Worm (Caenorhabditis elegans) whole organism, L3 larva: ENCODE results near the gene twk-4.

ENCODE experiments used
- aly-2 ChIP-seq: fragments of 150-350 bp; optimal IDR thresholded peaks from 2 replicates; lab custom pipeline; 2014; ENCODE audit warnings: missing biosample characterization, missing genetic modification characterization
- ama-1 ChIP-seq: fragments of 150-350 bp; optimal IDR thresholded peaks from 2 replicates; lab custom pipeline; 2018
- ceh-16 ChIP-seq: sonication (generic microtip); optimal IDR thresholded peaks from 2 replicates; lab custom pipeline; 2017; ENCODE audit warnings: missing biosample characterization, missing genetic modification characterization
- ceh-82 ChIP-seq: fragments of 150-350 bp; optimal IDR thresholded peaks from 2 replicates; lab custom pipeline; 2014; ENCODE audit warnings: missing biosample characterization, missing genetic modification characterization
- ceh-9 ChIP-seq: sonication (generic microtip); optimal IDR thresholded peaks from 2 replicates; lab custom pipeline; 2018; ENCODE audit warnings: missing biosample characterization, missing genetic modification characterization
- egl-27 ChIP-seq: sonication (generic microtip); optimal IDR thresholded peaks from 4 replicates; lab custom pipeline; 2017; ENCODE audit warnings: missing biosample characterization, missing genetic modification reagents, missing genetic modification characterization
- egl-5 ChIP-seq: fragments of 150-350 bp; optimal IDR thresholded peaks from 2 replicates; lab custom pipeline; 2017; ENCODE audit warnings: missing biosample characterization, missing genetic modification reagents, missing genetic modification characterization, inconsistent platforms
- elt-1 ChIP-seq: fragments of 150-350 bp; optimal IDR thresholded peaks from 2 replicates; lab custom pipeline; 2014; ENCODE audit warnings: missing biosample characterization, missing genetic modification characterization
- elt-2 ChIP-seq: sonication (generic microtip); optimal IDR thresholded peaks from 2 replicates; lab custom pipeline; 2016; ENCODE audit warnings: missing genetic modification reagents, mild to moderate bottlenecking, missing genetic modification characterization, missing compliant biosample characterization
- elt-3 ChIP-seq, 3 experiments: fragments of 150-350 bp in 1 of 3; sonication (generic microtip) in 2 of 3; optimal IDR thresholded peaks; 2 replicates in 2 of 3; 4 replicates in 1 of 3; lab custom pipeline; 2014 to 2017; ENCODE audit warnings: missing biosample characterization in 3 of 3, missing genetic modification characterization in 3 of 3
- fkh-10 ChIP-seq: sonication (generic microtip); optimal IDR thresholded peaks from 2 replicates; lab custom pipeline; 2017; ENCODE audit warnings: missing biosample characterization, missing genetic modification reagents, missing genetic modification characterization
- fkh-2 ChIP-seq: fragments of 150-350 bp; optimal IDR thresholded peaks from 2 replicates; lab custom pipeline; 2014; ENCODE audit warnings: missing biosample characterization, missing genetic modification reagents, missing genetic modification characterization
- fos-1 ChIP-seq: fragments of 150-350 bp; optimal IDR thresholded peaks from 2 replicates; lab custom pipeline; 2014; ENCODE audit warnings: missing biosample characterization, missing genetic modification characterization
- hmg-11 ChIP-seq: sonication (generic microtip); optimal IDR thresholded peaks from 2 replicates; lab custom pipeline; 2016; ENCODE audit warnings: missing genetic modification characterization, missing compliant biosample characterization
- jun-1 ChIP-seq: fragments of 150-350 bp; optimal IDR thresholded peaks from 2 replicates; lab custom pipeline; 2014; ENCODE audit warnings: missing biosample characterization, missing genetic modification reagents, missing genetic modification characterization
- lin-15B ChIP-seq: fragments of 150-350 bp; optimal IDR thresholded peaks from 2 replicates; lab custom pipeline; 2014; ENCODE audit warnings: missing biosample characterization, missing genetic modification characterization
- lin-39 ChIP-seq: fragments of 150-350 bp; optimal IDR thresholded peaks from 2 replicates; lab custom pipeline; 2018; ENCODE audit warnings: missing biosample characterization, missing genetic modification reagents, missing genetic modification characterization
- lsy-12 ChIP-seq: sonication (generic microtip); optimal IDR thresholded peaks from 2 replicates; lab custom pipeline; 2016; ENCODE audit warnings: mild to moderate bottlenecking, missing genetic modification characterization, missing compliant biosample characterization
- mml-1 ChIP-seq: fragments of 150-350 bp; sonication (generic microtip); optimal IDR thresholded peaks from 3 replicates; lab custom pipeline; 2014; ENCODE audit warnings: missing biosample characterization, missing genetic modification characterization
- nfya-1 ChIP-seq: sonication (generic microtip); optimal IDR thresholded peaks from 2 replicates; lab custom pipeline; 2017; ENCODE audit warnings: missing genetic modification characterization, mild to moderate bottlenecking, missing compliant biosample characterization, antibody characterized with exemption, moderate library complexity; ENCODE audit not compliant: insufficient read depth
- nhr-11 ChIP-seq: fragments of 150-350 bp; optimal IDR thresholded peaks from 2 replicates; lab custom pipeline; 2014; ENCODE audit warnings: missing biosample characterization, missing genetic modification characterization
- nhr-237 ChIP-seq: fragments of 150-350 bp; optimal IDR thresholded peaks from 2 replicates; lab custom pipeline; 2014; ENCODE audit warnings: missing biosample characterization, missing genetic modification characterization
- nhr-28 ChIP-seq: fragments of 150-350 bp; optimal IDR thresholded peaks from 2 replicates; lab custom pipeline; 2014; ENCODE audit warnings: missing biosample characterization, missing genetic modification characterization
- nhr-43 ChIP-seq: sonication (generic microtip); optimal IDR thresholded peaks from 2 replicates; lab custom pipeline; 2016; ENCODE audit warnings: mild to moderate bottlenecking, missing genetic modification characterization, missing compliant biosample characterization; ENCODE audit not compliant: poor library complexity, severe bottlenecking
- nhr-67 ChIP-seq: fragments of 150-350 bp; optimal IDR thresholded peaks from 2 replicates; lab custom pipeline; 2014; ENCODE audit warnings: missing biosample characterization, missing genetic modification characterization
- nhr-77 ChIP-seq: fragments of 150-350 bp; optimal IDR thresholded peaks from 2 replicates; lab custom pipeline; 2014; ENCODE audit warnings: missing biosample characterization, missing genetic modification characterization
- pha-4 ChIP-seq: fragments of 150-350 bp; optimal IDR thresholded peaks from 2 replicates; lab custom pipeline; 2014; ENCODE audit warnings: missing biosample characterization, missing genetic modification reagents, missing genetic modification characterization
- pqm-1 ChIP-seq: fragments of 150-350 bp; optimal IDR thresholded peaks from 2 replicates; lab custom pipeline; 2017; ENCODE audit warnings: missing biosample characterization, missing genetic modification characterization, inconsistent platforms
- sea-2 ChIP-seq: fragments of 150-350 bp; sonication (generic microtip); optimal IDR thresholded peaks from 4 replicates; lab custom pipeline; 2014; ENCODE audit warnings: missing biosample characterization, missing genetic modification reagents, missing genetic modification characterization
- skn-1 ChIP-seq: fragments of 150-350 bp; optimal IDR thresholded peaks from 2 replicates; lab custom pipeline; 2014; ENCODE audit warnings: missing biosample characterization, missing genetic modification characterization
- snpc-4 ChIP-seq: fragments of 150-350 bp; optimal IDR thresholded peaks from 2 replicates; lab custom pipeline; 2014; ENCODE audit warnings: missing biosample characterization, missing genetic modification characterization
- tbx-2 ChIP-seq: sonication (generic microtip); optimal IDR thresholded peaks from 2 replicates; lab custom pipeline; 2016; ENCODE audit warnings: mild to moderate bottlenecking, missing genetic modification characterization, missing compliant biosample characterization
- unc-39 ChIP-seq: sonication (generic microtip); optimal IDR thresholded peaks from 4 replicates; lab custom pipeline; 2017; ENCODE audit warnings: missing biosample characterization, missing genetic modification characterization
- zag-1 ChIP-seq: fragments of 150-350 bp; optimal IDR thresholded peaks from 2 replicates; lab custom pipeline; 2014; ENCODE audit warnings: missing biosample characterization, missing genetic modification characterization
- ztf-11 ChIP-seq: fragments of 150-350 bp; optimal IDR thresholded peaks from 2 replicates; lab custom pipeline; 2014; ENCODE audit warnings: missing biosample characterization, missing genetic modification characterization

twk-4 gene

DNA sequence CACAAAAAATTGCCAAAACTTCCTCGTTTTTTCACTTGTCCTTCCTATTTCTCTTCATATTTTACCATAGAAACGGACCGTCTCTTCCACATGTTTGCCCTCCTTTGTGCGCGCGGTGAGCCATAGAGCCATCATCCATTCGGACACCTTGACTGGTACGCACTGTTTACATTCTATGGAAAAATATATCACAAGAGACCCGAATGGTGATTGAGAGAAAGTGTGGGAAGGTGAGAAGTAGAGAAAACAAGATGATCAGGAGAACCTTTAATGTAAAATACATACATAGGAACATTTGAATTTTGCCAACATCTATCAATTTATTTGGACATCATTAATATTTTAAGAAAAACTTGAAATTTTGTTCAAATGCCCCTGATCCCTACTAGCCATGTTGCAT lies 8.2 kb downstream of the twk-4 start:
- no peak for TF ChIP-seq fos-1 (tag; lab: Kevin White, UChicago)
- no peak for TF ChIP-seq ceh-82
- TF ChIP-seq pha-4: peak; percentile 95

ce11 chrII:9181155-9181554 lies 12.9 kb downstream of the twk-4 start:
- TF ChIP-seq ztf-11 (tag; lab: Kevin White, UChicago) (no peak), fkh-10 (GFP tag; lab: Kevin White, UChicago) (no peak), tbx-2 (tag; lab: Kevin White, UChicago) (no peak), elt-2 (tag; lab: Kevin White, UChicago) (peak; percentile 60), pqm-1 (tag; lab: Kevin White, UChicago) (peak; percentile 51), nhr-11 (tag; lab: Kevin White, UChicago) (no peak), nhr-77 (tag; lab: Kevin White, UChicago) (no peak), pha-4 (peak; percentile 48), lin-15B (tag; lab: Kevin White, UChicago) (no peak), lsy-12 (no peak), nhr-67 (tag; lab: Kevin White, UChicago) (no peak), nhr-43 (no peak)

DNA sequence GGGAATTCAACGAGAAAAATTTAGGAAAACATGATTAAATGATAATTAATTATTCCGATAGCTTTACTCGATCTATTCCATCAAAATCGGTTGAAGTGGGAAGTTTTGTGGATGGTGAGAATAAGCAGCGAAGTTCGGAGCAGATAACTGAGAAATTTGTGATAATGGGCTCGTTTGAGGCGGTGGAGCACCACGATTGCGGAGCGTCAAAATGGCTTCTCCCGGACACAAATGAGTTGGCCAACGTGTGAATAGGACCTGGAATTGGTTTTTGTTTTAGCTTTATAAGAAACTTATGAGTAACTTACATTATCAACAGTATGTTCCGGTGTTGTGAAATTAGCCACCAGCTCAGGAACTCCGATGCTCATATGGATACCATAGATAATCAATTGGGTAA lies 15.3 kb downstream of the twk-4 start:
- TF ChIP-seq ceh-9 (tag; lab: Kevin White, UChicago) (no peak), fos-1 (tag; lab: Kevin White, UChicago) (no peak), sea-2 (no peak), nhr-67 (tag; lab: Kevin White, UChicago) (no peak), nhr-11 (tag; lab: Kevin White, UChicago) (no peak), zag-1 (tag; lab: Kevin White, UChicago) (no peak), hmg-11 (tag; lab: Kevin White, UChicago) (no peak), snpc-4 (tag; lab: Kevin White, UChicago) (no peak), fkh-10 (GFP tag; lab: Kevin White, UChicago) (no peak), ama-1 (lab: Kevin White, UChicago) (no peak), egl-5 (tag; lab: Kevin White, UChicago) (no peak), fkh-2 (tag; lab: Kevin White, UChicago) (no peak), aly-2 (tag; lab: Kevin White, UChicago) (no peak), ceh-16 (tag; lab: Kevin White, UChicago) (no peak)

DNA sequence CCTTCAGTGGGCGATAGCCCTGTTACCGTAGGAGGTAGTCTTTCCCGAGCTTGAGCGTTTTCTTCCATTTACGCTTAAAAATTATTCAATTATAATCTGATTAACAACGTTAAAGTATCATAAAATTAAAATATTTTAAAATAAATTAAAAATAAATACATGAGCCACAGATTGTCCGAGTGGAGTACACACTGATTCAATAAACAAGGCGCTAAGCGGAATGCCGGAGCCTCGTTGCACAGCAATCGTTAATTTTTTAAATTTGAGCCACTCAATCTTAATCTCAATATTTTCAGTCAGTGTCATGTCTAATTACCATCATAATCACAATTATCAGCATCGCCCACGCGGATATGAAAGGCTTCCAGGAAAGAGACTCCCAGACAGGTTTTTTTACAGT lies 17.0 kb downstream of the twk-4 start, which contains the start of the genes sec-5 and pir-1:
Gene sec-5 (minus strand): TSS at position 73 of the 400 bp plus-strand sequence.
Gene pir-1 (plus strand): TSS at position 221 of the 400 bp plus-strand sequence.
- TF ChIP-seq skn-1 (tag; lab: Kevin White, UChicago): no peak
- TF ChIP-seq ceh-82: no peak
- TF ChIP-seq lin-15B (tag; lab: Kevin White, UChicago): peak; percentile 58
- TF ChIP-seq unc-39 (tag; lab: Kevin White, UChicago): no peak
- TF ChIP-seq nfya-1: peak; percentile 45
- peak; percentile 40 for TF ChIP-seq egl-5 (tag; lab: Kevin White, UChicago)
- no peak for TF ChIP-seq zag-1 (tag; lab: Kevin White, UChicago)
- TF ChIP-seq nhr-11 (tag; lab: Kevin White, UChicago): no peak
- peak; percentile 82 for TF ChIP-seq pha-4
- no peak for TF ChIP-seq snpc-4 (tag; lab: Kevin White, UChicago)
- no peak for TF ChIP-seq jun-1 (tag; lab: Kevin White, UChicago)
- TF ChIP-seq lin-39 (tag; lab: Kevin White, UChicago): peak; percentile 48
- no peak for TF ChIP-seq ceh-9 (tag; lab: Kevin White, UChicago)
- TF ChIP-seq elt-2 (tag; lab: Kevin White, UChicago): peak; percentile 16
- TF ChIP-seq hmg-11 (tag; lab: Kevin White, UChicago): peak; percentile 23
- TF ChIP-seq nhr-28 (tag; lab: Kevin White, UChicago): no peak
- no peak for TF ChIP-seq nhr-77 (tag; lab: Kevin White, UChicago)

DNA sequence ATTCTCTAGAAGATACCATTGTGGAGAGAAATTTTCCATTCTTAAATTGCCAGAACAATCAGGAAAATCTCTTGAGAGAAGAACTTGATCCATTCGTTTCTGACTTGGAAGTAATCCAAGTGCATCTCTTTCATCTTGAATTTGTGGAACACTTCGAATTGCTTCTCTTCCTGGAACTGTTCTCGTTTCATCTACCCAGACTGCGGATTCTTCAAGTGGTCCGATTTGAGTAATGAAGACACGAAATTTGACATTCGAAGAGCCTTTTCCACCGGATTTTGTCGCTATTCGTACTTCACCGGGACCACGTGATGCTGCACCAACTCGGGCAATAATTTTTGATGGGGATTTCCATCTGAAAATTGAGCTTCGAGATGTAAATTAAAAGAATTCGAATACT lies 17.6 kb downstream of the twk-4 start:
- TF ChIP-seq ceh-9 (tag; lab: Kevin White, UChicago): no peak
- no peak for TF ChIP-seq nhr-237 (tag; lab: Kevin White, UChicago)
- no peak for TF ChIP-seq nhr-43
- no peak for TF ChIP-seq ztf-11 (tag; lab: Kevin White, UChicago)
- no peak for TF ChIP-seq egl-27
- no peak for TF ChIP-seq elt-3 (tag; optimal IDR thresholded peaks at IDR 0.05; lab: Kevin White, UChicago)
- no peak for TF ChIP-seq nhr-28 (tag; lab: Kevin White, UChicago)
- TF ChIP-seq lin-39 (tag; lab: Kevin White, UChicago): no peak
- no peak for TF ChIP-seq elt-1 (tag; lab: Kevin White, UChicago)
- no peak for TF ChIP-seq mml-1
- no peak for TF ChIP-seq lin-15B (tag; lab: Kevin White, UChicago)
- no peak for TF ChIP-seq egl-5 (tag; lab: Kevin White, UChicago)
- no peak for TF ChIP-seq ceh-16 (tag; lab: Kevin White, UChicago)
- TF ChIP-seq, all 47 proteins: peak for 0
